Fruit fly (Drosophila melanogaster): ENCODE results near the gene CG9213.

CG9213 gene

DNA sequence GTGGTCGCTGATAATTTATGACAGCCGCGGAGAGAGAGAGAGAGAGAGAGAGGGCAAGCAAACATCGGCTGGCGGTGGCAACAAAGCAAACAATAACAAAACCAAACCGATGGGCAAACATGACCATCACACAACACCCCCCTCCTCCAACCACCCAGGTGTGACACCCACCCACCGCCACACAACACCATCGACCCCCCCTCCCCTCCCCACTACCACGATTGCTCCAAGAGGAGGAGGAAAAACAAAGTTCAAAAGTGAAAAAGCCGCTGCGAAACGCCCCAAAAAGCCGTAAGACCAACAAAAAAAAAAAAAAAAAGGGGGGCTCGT lies 45.3 kb upstream of the CG9213 start:
- TF ChIP-seq CG11504 (tag; optimal IDR thresholded peaks at IDR 0.05) (peak; percentile 68), p53 (GFP tag; optimal IDR thresholded peaks at IDR 0.05) (no peak), dmrt99B (tag; optimal IDR thresholded peaks at IDR 0.05) (peak; percentile 3), bsh (GFP tag; optimal IDR thresholded peaks at IDR 0.05) (peak in 1 of 2 experiments; percentile 12), Lim3 (GFP tag; IDR thresholded peaks at IDR 0.05) (no peak), wek (GFP tag; optimal IDR thresholded peaks at IDR 0.05) (no peak), al (GFP tag; IDR thresholded peaks at IDR 0.05) (no peak), knrl (GFP tag; IDR thresholded peaks at IDR 0.05; ENCODE audit: partially characterized antibody) (peak; percentile 12; the same call in 1 of the 3 replicates), jumu (GFP tag; optimal IDR thresholded peaks at IDR 0.05) (no peak), stc (GFP tag; IDR thresholded peaks at IDR 0.05) (no peak), Ssrp (tag; optimal IDR thresholded peaks at IDR 0.05) (no peak), crol (GFP tag; IDR thresholded peaks at IDR 0.05) (peak; percentile 79), ATbp (GFP tag; optimal IDR thresholded peaks at IDR 0.05) (peak; percentile 35), CG6254 (GFP tag; optimal IDR thresholded peaks at IDR 0.05) (peak; percentile 30), jigr1 (GFP tag; IDR thresholded peaks at IDR 0.05) (no peak), org-1 (GFP tag; optimal IDR thresholded peaks at IDR 0.05) (peak; percentile 19), hbn (GFP tag; IDR thresholded peaks at IDR 0.05; ENCODE audit: partially characterized antibody) (no peak), onecut (GFP tag; IDR thresholded peaks at IDR 0.05) (no peak; the same call in 1 of the 2 replicates), CG1832 (GFP tag; optimal IDR thresholded peaks at IDR 0.05) (peak; percentile 8), Vsx1 (GFP tag; optimal IDR thresholded peaks at IDR 0.05) (peak; percentile 23), cg (GFP tag; optimal IDR thresholded peaks at IDR 0.05) (no peak), CoRest (tag; optimal IDR thresholded peaks at IDR 0.05) (peak; percentile 0), lab (GFP tag; optimal IDR thresholded peaks at IDR 0.05) (peak; percentile 20), BtbVII (GFP tag; optimal IDR thresholded peaks at IDR 0.05) (peak; percentile 23), CG7556 (GFP tag; optimal IDR thresholded peaks at IDR 0.05) (peak; percentile 0), Trl (optimal IDR thresholded peaks at IDR 0.05) (peak; percentile 12 to 37), Trl (GFP tag; optimal IDR thresholded peaks at IDR 0.05) (no peak), sug (tag; optimal IDR thresholded peaks at IDR 0.05) (peak; percentile 52), gem (tag; optimal IDR thresholded peaks at IDR 0.05) (peak; percentile 1), ato (GFP tag; IDR thresholded peaks at IDR 0.05; ENCODE audit: partially characterized antibody) (no peak), CG10543 (GFP tag; optimal IDR thresholded peaks at IDR 0.05) (peak; percentile 2), CG18262 (tag; optimal IDR thresholded peaks at IDR 0.05) (peak; percentile 11), CG2875 (GFP tag; optimal IDR thresholded peaks at IDR 0.05) (no peak), croc (GFP tag; conservative IDR thresholded peaks at IDR 0.05) (0 out of 3 replicates have a peak, but pooled peaks have one; percentile 1), Bdp1 (GFP tag; optimal IDR thresholded peaks at IDR 0.05) (no peak), tx (GFP tag; optimal IDR thresholded peaks at IDR 0.05) (no peak), az2 (GFP tag; optimal IDR thresholded peaks at IDR 0.05) (no peak), CG10979 (tag; optimal IDR thresholded peaks at IDR 0.05) (peak; percentile 16), slp2 (GFP tag; optimal IDR thresholded peaks at IDR 0.05) (no peak), CG15011 (GFP tag; optimal IDR thresholded peaks at IDR 0.05) (no peak), Dll (GFP tag; IDR thresholded peaks at IDR 0.05; ENCODE audit: partially characterized antibody) (no peak), CG43689 (GFP tag; IDR thresholded peaks at IDR 0.05) (0 out of 2 replicates have a peak, but pooled peaks have one; percentile 2), CG1603 (tag; optimal IDR thresholded peaks at IDR 0.05) (peak; percentile 50), CG11696 (GFP tag; IDR thresholded peaks at IDR 0.05) (0 out of 2 replicates have a peak, but pooled peaks have one; percentile 5), CG12071 (GFP tag; optimal IDR thresholded peaks at IDR 0.05) (no peak), CG4404 (GFP tag; IDR thresholded peaks at IDR 0.05) (0 out of 2 replicates have a peak, but pooled peaks have one; percentile 3), CG17186 (GFP tag; optimal IDR thresholded peaks at IDR 0.05) (peak; percentile 6), CG1529 (GFP tag; optimal IDR thresholded peaks at IDR 0.05) (peak; percentile 8), Hr78 (GFP tag; optimal IDR thresholded peaks at IDR 0.05) (peak in 1 of 2 experiments; percentile 85), Lpt (GFP tag; optimal IDR thresholded peaks at IDR 0.05) (no peak)
